Worm (Caenorhabditis elegans) whole organism, late embryonic: ENCODE measurements around the gene frm-2.

Experiments used
- C08G9.2 ChIP-seq: sonication (generic microtip); optimal IDR thresholded peaks from 2 replicates; lab custom pipeline; 2016; ENCODE audit warnings: mild to moderate bottlenecking, missing genetic modification characterization, moderate library complexity, missing compliant biosample characterization
- C38D4.7 ChIP-seq: fragments of 200-800 bp; sonication (Bioruptor generic); optimal IDR thresholded peaks from 2 replicates; lab custom pipeline; 2018; ENCODE audit warnings: mild to moderate bottlenecking, missing genetic modification characterization, moderate library complexity, missing compliant biosample characterization
- K09A11.1 ChIP-seq: sonication (generic microtip); optimal IDR thresholded peaks from 2 replicates; lab custom pipeline; 2017; ENCODE audit warnings: antibody characterized with exemption, mild to moderate bottlenecking, missing genetic modification characterization, missing compliant biosample characterization; ENCODE audit not compliant: insufficient read depth
- T23F11.4 ChIP-seq: fragments of 200-800 bp; sonication (Bioruptor generic); optimal IDR thresholded peaks from 2 replicates; lab custom pipeline; 2018; ENCODE audit warnings: mild to moderate bottlenecking, missing genetic modification characterization, missing compliant biosample characterization
- ahr-1 ChIP-seq: sonication (generic microtip); optimal IDR thresholded peaks from 2 replicates; lab custom pipeline; 2016; ENCODE audit warnings: missing genetic modification characterization, missing compliant biosample characterization
- ceh-14 ChIP-seq: sonication (generic microtip); optimal IDR thresholded peaks from 2 replicates; lab custom pipeline; 2016; ENCODE audit warnings: missing genotype, missing genetic modification characterization, missing compliant biosample characterization
- ceh-19 ChIP-seq: fragments of 200-800 bp; sonication (Bioruptor generic); optimal IDR thresholded peaks from 2 replicates; lab custom pipeline; 2018; ENCODE audit warnings: mild to moderate bottlenecking, missing genetic modification characterization, missing compliant biosample characterization
- ceh-30 ChIP-seq: fragments of 150-350 bp; optimal IDR thresholded peaks from 2 replicates; lab custom pipeline; 2014; ENCODE audit warnings: missing biosample characterization, missing genetic modification characterization
- ceh-31 ChIP-seq: sonication (generic microtip); optimal IDR thresholded peaks from 2 replicates; lab custom pipeline; 2016; ENCODE audit warnings: missing genetic modification characterization, missing compliant biosample characterization
- ceh-45 ChIP-seq: fragments of 200-800 bp; sonication (Bioruptor generic); IDR thresholded peaks from 2 replicates; pipeline ENCODE4 v1.3.6; 2022; ENCODE audit warnings: missing genetic modification reagents, missing genetic modification characterization, missing compliant biosample characterization
- ceh-9 ChIP-seq: sonication (generic microtip); optimal IDR thresholded peaks from 2 replicates; lab custom pipeline; 2016; ENCODE audit warnings: mild to moderate bottlenecking, missing genetic modification characterization, inconsistent platforms, missing compliant biosample characterization
- che-1 ChIP-seq: sonication (generic microtip); optimal IDR thresholded peaks from 2 replicates; lab custom pipeline; 2016; ENCODE audit warnings: mild to moderate bottlenecking, missing genetic modification characterization, missing compliant biosample characterization
- elt-2 ChIP-seq: sonication (generic microtip); optimal IDR thresholded peaks from 2 replicates; lab custom pipeline; 2016; ENCODE audit warnings: missing genetic modification reagents, missing genetic modification characterization, missing compliant biosample characterization
- ets-4 ChIP-seq: sonication (generic microtip); optimal IDR thresholded peaks from 2 replicates; lab custom pipeline; 2016; ENCODE audit warnings: missing genetic modification characterization, missing compliant biosample characterization
- fkh-10 ChIP-seq: fragments of 150-350 bp; optimal IDR thresholded peaks from 2 replicates; lab custom pipeline; 2014; ENCODE audit warnings: missing biosample characterization, missing genetic modification reagents, missing genetic modification characterization
- fkh-6 ChIP-seq: sonication (generic microtip); optimal IDR thresholded peaks from 2 replicates; lab custom pipeline; 2016; ENCODE audit warnings: missing genetic modification characterization, missing compliant biosample characterization
- lim-6 ChIP-seq: sonication (generic microtip); optimal IDR thresholded peaks from 2 replicates; lab custom pipeline; 2016; ENCODE audit warnings: missing genetic modification characterization, missing compliant biosample characterization
- nhr-11 ChIP-seq: fragments of 150-350 bp; optimal IDR thresholded peaks from 2 replicates; lab custom pipeline; 2014; ENCODE audit warnings: missing biosample characterization, missing genetic modification characterization
- pax-1 ChIP-seq: fragments of 150-350 bp; optimal IDR thresholded peaks from 2 replicates; lab custom pipeline; 2014; ENCODE audit warnings: missing biosample characterization, missing genetic modification characterization
- pha-4 ChIP-seq: fragments of 150-350 bp; optimal IDR thresholded peaks from 2 replicates; lab custom pipeline; 2018; ENCODE audit warnings: missing biosample characterization, missing genetic modification reagents, missing genetic modification characterization
- pqm-1 ChIP-seq: sonication (generic microtip); optimal IDR thresholded peaks from 2 replicates; lab custom pipeline; 2016; ENCODE audit warnings: missing genetic modification characterization, missing compliant biosample characterization
- sdc-2 ChIP-seq: sonication (generic microtip); optimal IDR thresholded peaks from 2 replicates; lab custom pipeline; 2016; ENCODE audit warnings: missing genotype, missing genetic modification characterization, missing compliant biosample characterization
- sox-2 ChIP-seq: fragments of 200-800 bp; sonication (Bioruptor generic); IDR thresholded peaks from 2 replicates; pipeline ENCODE4 v1.3.6; 2022; ENCODE audit warnings: missing genetic modification reagents, missing genetic modification characterization, missing compliant biosample characterization
- sox-4 ChIP-seq: sonication (generic microtip); optimal IDR thresholded peaks from 2 replicates; lab custom pipeline; 2017; ENCODE audit warnings: mild to moderate bottlenecking, missing genetic modification characterization, inconsistent platforms, missing compliant biosample characterization
- syd-9 ChIP-seq: sonication (generic microtip); optimal IDR thresholded peaks from 2 replicates; lab custom pipeline; 2016; ENCODE audit warnings: mild to moderate bottlenecking, missing genetic modification characterization, moderate library complexity, missing compliant biosample characterization
- tbx-2 ChIP-seq: sonication (generic microtip); optimal IDR thresholded peaks from 2 replicates; lab custom pipeline; 2016; ENCODE audit warnings: missing genetic modification characterization, missing compliant biosample characterization
- unc-3 ChIP-seq, 2 experiments: fragments of 200-800 bp in 1 of 2; sonication (Bioruptor generic) in 1 of 2; sonication (generic microtip) in 1 of 2; conservative IDR thresholded peaks in 1 of 2; optimal IDR thresholded peaks in 1 of 2; 2 replicates each; pipeline versions ENCODE4 v1.3.6 to Lab custom; 2016 to 2022; ENCODE audit warnings: missing compliant biosample characterization in 2 of 2, missing genetic modification characterization in 2 of 2, missing genetic modification reagents in 1 of 2
- unc-42 ChIP-seq: sonication (generic microtip); optimal IDR thresholded peaks from 2 replicates; lab custom pipeline; 2016; ENCODE audit warnings: missing genotype, missing genetic modification characterization, missing compliant biosample characterization

frm-2 gene

DNA sequence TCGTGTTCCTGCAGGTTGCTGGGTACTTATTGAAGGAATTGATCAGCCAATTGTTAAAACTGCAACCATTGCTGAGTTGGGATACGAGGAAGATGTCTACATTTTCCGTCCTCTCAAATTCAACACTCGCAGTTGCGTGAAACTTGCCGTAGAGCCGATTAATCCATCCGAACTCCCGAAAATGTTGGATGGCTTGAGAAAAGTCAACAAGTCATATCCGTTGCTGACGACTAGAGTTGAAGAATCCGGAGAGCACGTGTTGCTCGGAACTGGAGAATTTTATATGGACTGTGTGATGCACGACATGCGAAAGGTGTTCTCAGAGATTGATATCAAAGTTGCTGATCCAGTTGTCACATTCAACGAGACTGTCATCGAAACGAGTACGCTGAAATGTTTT is 29.4 kb upstream of the frm-2 start:
- TF ChIP-seq ceh-19 (GFP tag; lab: Kevin White, UChicago) (no peak), ceh-31 (tag; lab: Kevin White, UChicago) (no peak)

- TF ChIP-seq unc-42, result peak; percentile 10
- TF ChIP-seq ets-4 (tag; lab: Kevin White, UChicago), result no peak
Observed at ce11 chrIII:6008989-6009610, 27.2 kb upstream of the frm-2 start, which contains the start of the genes gcna-1 and eftu-2. TSS of gene gcna-1 (minus strand) at chrIII:6009084. TSS of gene eftu-2 (plus strand) at chrIII:6009560.

DNA sequence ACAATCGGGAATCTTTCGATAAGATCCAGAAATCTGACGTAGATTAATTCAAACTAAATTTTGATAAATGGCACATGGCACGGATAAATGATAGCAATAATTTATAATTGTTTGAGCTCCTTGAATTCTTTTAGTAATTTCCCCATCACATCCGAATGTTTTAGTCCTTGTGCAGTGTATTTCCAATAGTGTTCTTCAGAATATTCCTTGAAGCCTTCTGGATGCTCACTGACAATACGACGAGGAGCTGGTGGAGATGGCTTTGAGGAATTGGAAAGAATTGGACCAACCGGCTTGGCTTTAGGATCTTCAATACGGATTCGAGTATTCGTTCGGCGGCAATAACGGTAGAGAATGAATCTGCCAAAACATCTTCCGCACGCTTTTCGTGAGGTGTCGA is 24.5 kb upstream of the frm-2 start:
- TF ChIP-seq C08G9.2 (tag; lab: Kevin White, UChicago) (no peak), lim-6 (tag; lab: Kevin White, UChicago) (no peak), tbx-2 (no peak), unc-3 (GFP tag; conservative IDR thresholded peaks at IDR 0.05; lab: Robert Waterston, UW) (no peak), unc-3 (tag; optimal IDR thresholded peaks at IDR 0.05; lab: Kevin White, UChicago) (no peak), sox-2 (GFP tag; lab: Robert Waterston, UW) (no peak), sdc-2 (no peak), nhr-11 (tag; lab: Kevin White, UChicago) (no peak), pqm-1 (tag; lab: Kevin White, UChicago) (no peak), K09A11.1 (tag; lab: Kevin White, UChicago) (no peak), ceh-9 (tag; lab: Kevin White, UChicago) (no peak), syd-9 (tag; lab: Kevin White, UChicago) (no peak), pax-1 (no peak), ceh-19 (GFP tag; lab: Kevin White, UChicago) (no peak), sox-4 (tag; lab: Kevin White, UChicago) (no peak), ets-4 (tag; lab: Kevin White, UChicago) (no peak), che-1 (tag; lab: Kevin White, UChicago) (no peak), elt-2 (tag; lab: Kevin White, UChicago) (no peak), ahr-1 (no peak)

DNA sequence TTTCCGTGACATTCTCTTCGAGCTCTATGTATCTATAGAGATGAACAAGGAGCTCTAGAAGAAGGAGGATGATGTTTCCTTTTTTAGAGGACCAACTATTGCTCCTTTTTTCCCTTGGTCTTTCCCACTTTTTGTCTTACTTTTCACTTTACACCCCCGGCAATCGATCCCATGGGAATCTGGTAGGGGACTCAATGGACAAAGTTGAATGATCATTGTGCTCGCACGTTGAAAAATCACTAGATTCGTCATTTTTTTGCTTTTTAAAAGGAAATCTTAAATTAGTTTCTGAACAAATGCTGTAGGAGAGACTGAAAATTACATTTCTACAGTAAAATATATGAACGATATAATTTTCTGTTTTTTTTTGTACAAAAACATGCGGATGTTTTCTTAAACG is 20.1 kb upstream of the frm-2 start:
- no peak for TF ChIP-seq C38D4.7 (GFP tag; lab: Kevin White, UChicago)
- no peak for TF ChIP-seq pqm-1 (tag; lab: Kevin White, UChicago)
- no peak for TF ChIP-seq ceh-14
- TF ChIP-seq ceh-30, result no peak
- TF ChIP-seq ceh-45 (GFP tag; lab: Robert Waterston, UW), result no peak
- TF ChIP-seq syd-9 (tag; lab: Kevin White, UChicago), result no peak
- TF ChIP-seq T23F11.4 (GFP tag; lab: Kevin White, UChicago), result no peak
- TF ChIP-seq pha-4 (tag; lab: Kevin White, UChicago), result no peak
- TF ChIP-seq K09A11.1 (tag; lab: Kevin White, UChicago), result no peak
- TF ChIP-seq nhr-11 (tag; lab: Kevin White, UChicago), result no peak
- TF ChIP-seq ceh-19 (GFP tag; lab: Kevin White, UChicago), result no peak
- TF ChIP-seq elt-2 (tag; lab: Kevin White, UChicago), result no peak
- no peak for TF ChIP-seq ceh-31 (tag; lab: Kevin White, UChicago)
- TF ChIP-seq fkh-10 (GFP tag; lab: Kevin White, UChicago), result no peak

DNA sequence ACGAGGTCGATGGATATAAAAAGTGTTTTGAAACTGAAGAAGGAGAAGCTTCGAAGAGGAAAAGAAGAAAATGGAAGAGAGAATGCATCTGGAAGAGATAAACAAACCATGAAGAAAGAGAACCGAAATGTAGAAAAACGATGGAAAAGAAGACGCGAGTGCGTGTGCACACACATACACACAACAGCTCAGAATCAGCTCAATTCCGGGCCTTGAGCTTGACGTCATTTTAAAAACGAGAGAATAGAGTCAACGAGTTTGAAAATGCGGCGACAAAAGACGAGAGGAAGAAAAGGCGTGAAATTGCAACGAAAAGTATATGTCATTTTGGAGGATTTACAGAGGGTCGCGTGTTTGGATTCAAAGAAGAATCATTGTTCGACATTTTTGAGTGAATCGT is 17.7 kb upstream of the frm-2 start:
- no peak for TF ChIP-seq syd-9 (tag; lab: Kevin White, UChicago)
- no peak for TF ChIP-seq ceh-30
- TF ChIP-seq unc-42, result peak; percentile 36

ce11 chrIII:5998640-5999039 is 16.7 kb upstream of the frm-2 start:
- TF ChIP-seq fkh-6, result no peak
- peak; percentile 33 for TF ChIP-seq unc-42
